Fruit fly (Drosophila melanogaster) whole organism, larva: ENCODE results near the gene Dr.

Experiments used
- noc ChIP-seq: fragments of 200-800 bp; sonication (Bioruptor generic); optimal IDR thresholded peaks from 3 replicates; lab custom pipeline; 2019; ENCODE audit warnings: missing biosample characterization, mild to moderate bottlenecking, missing genetic modification characterization, moderate library complexity

The Dr gene

dm6 chr3R:29608177-29608576 is 52.0 kb downstream of the Dr start, which contains the start of gene Diedel2:
Gene Diedel2 (plus strand): TSS chr3R:29608477.
- no peak for TF ChIP-seq noc (tag; lab: Kevin White, UChicago)

dm6 chr3R:29610958-29611357 is 54.8 kb downstream of the Dr start:
- TF ChIP-seq noc (tag; lab: Kevin White, UChicago): no peak
